Fruit fly (Drosophila melanogaster) whole organism, pupa: Measurements from ENCODE around the gene Ccn.

ENCODE experiments used
- CG10348 ChIP-seq: fragments of 200-800 bp; sonication (Bioruptor generic); IDR thresholded peaks from 2 replicates; pipeline ENCODE4 v1.3.6; 2022; ENCODE audit warnings: missing biosample characterization, missing genetic modification characterization
- CG12605 ChIP-seq: fragments of 200-800 bp; sonication (Bioruptor generic); IDR thresholded peaks from 2 replicates; pipeline ENCODE4 v1.3.6; 2022; ENCODE audit warnings: missing biosample characterization, missing genetic modification characterization
- CG13204 ChIP-seq: fragments of 200-800 bp; sonication (Bioruptor generic); optimal IDR thresholded peaks from 2 replicates; lab custom pipeline; 2018; ENCODE audit warnings: missing biosample characterization, mild to moderate bottlenecking, missing genetic modification characterization, moderate library complexity
- CG14655 ChIP-seq: fragments of 200-800 bp; sonication (Bioruptor generic); optimal IDR thresholded peaks from 3 replicates; lab custom pipeline; 2017; ENCODE audit warnings: mild to moderate bottlenecking, missing biosample characterization, missing genetic modification reagents, missing genetic modification characterization
- CG15710 ChIP-seq: fragments of 200-800 bp; sonication (Bioruptor generic); optimal IDR thresholded peaks from 2 replicates; lab custom pipeline; 2018; ENCODE audit warnings: missing biosample characterization, mild to moderate bottlenecking, missing genetic modification characterization, moderate library complexity
- CG17806 ChIP-seq: fragments of 200-800 bp; sonication (Bioruptor generic); optimal IDR thresholded peaks from 2 replicates; lab custom pipeline; 2018; ENCODE audit warnings: missing biosample characterization, mild to moderate bottlenecking, missing genetic modification characterization, moderate library complexity
- CG32121 ChIP-seq: fragments of 200-800 bp; sonication (Bioruptor generic); IDR thresholded peaks from 2 replicates; pipeline ENCODE4 v1.3.6; 2022; ENCODE audit warnings: missing biosample characterization, missing genetic modification characterization
- CG34367 ChIP-seq: fragments of 200-800 bp; sonication (Bioruptor generic); optimal IDR thresholded peaks from 2 replicates; lab custom pipeline; 2018; ENCODE audit warnings: missing biosample characterization, mild to moderate bottlenecking, missing genetic modification characterization
- CG4496 ChIP-seq: fragments of 200-800 bp; sonication (Bioruptor generic); IDR thresholded peaks from 3 replicates; pipeline ENCODE4 v1.3.6; 2022; ENCODE audit warnings: missing biosample characterization, missing genetic modification characterization
- CG8159 ChIP-seq: fragments of 200-800 bp; sonication (Bioruptor generic); optimal IDR thresholded peaks from 3 replicates; lab custom pipeline; 2018; ENCODE audit warnings: missing biosample characterization, mild to moderate bottlenecking, missing genetic modification characterization, moderate library complexity
- CG8301 ChIP-seq: fragments of 200-800 bp; sonication (Bioruptor generic); optimal IDR thresholded peaks from 2 replicates; lab custom pipeline; 2018; ENCODE audit warnings: missing biosample characterization, mild to moderate bottlenecking, missing genetic modification characterization
- CG9948 ChIP-seq: fragments of 200-800 bp; sonication (Bioruptor generic); optimal IDR thresholded peaks from 2 replicates; lab custom pipeline; 2018; ENCODE audit warnings: missing biosample characterization, mild to moderate bottlenecking, missing genetic modification characterization, moderate library complexity
- D1 ChIP-seq: fragments of 200-800 bp; sonication (Bioruptor generic); optimal IDR thresholded peaks from 2 replicates; lab custom pipeline; 2018; ENCODE audit warnings: missing biosample characterization, mild to moderate bottlenecking, missing genetic modification characterization, moderate library complexity
- EcR ChIP-seq: fragments of 200-800 bp; sonication (Bioruptor generic); optimal IDR thresholded peaks from 3 replicates; lab custom pipeline; 2019; ENCODE audit warnings: missing biosample characterization, missing genetic modification characterization, mild to moderate bottlenecking, moderate library complexity, missing genetic modification reagents
- Ets98B ChIP-seq: fragments of 200-800 bp; sonication (Bioruptor generic); IDR thresholded peaks from 2 replicates; pipeline ENCODE4 v1.3.6; 2022; ENCODE audit warnings: missing biosample characterization, missing genetic modification characterization
- Pif1A ChIP-seq: fragments of 200-800 bp; sonication (Bioruptor generic); optimal IDR thresholded peaks from 3 replicates; lab custom pipeline; 2016; ENCODE audit warnings: missing biosample characterization, missing genetic modification characterization
- Pif1B ChIP-seq: fragments of 200-800 bp; sonication (Bioruptor generic); optimal IDR thresholded peaks from 3 replicates; lab custom pipeline; 2016; ENCODE audit warnings: missing biosample characterization, missing genetic modification characterization
- Snoo ChIP-seq: fragments of 200-800 bp; sonication (Bioruptor generic); optimal IDR thresholded peaks from 3 replicates; lab custom pipeline; 2017; ENCODE audit warnings: missing biosample characterization, mild to moderate bottlenecking, missing genetic modification characterization, inconsistent platforms
- fd96Ca ChIP-seq: fragments of 200-800 bp; sonication (Bioruptor generic); IDR thresholded peaks from 3 replicates; pipeline ENCODE4 v1.3.6; 2022; ENCODE audit warnings: missing biosample characterization, missing genetic modification characterization
- gl ChIP-seq: fragments of 200-800 bp; sonication (Bioruptor generic); optimal IDR thresholded peaks from 2 replicates; lab custom pipeline; 2018; ENCODE audit warnings: missing biosample characterization, mild to moderate bottlenecking, missing genetic modification characterization
- rn ChIP-seq: fragments of 200-800 bp; sonication (Bioruptor generic); IDR thresholded peaks from 2 replicates; pipeline ENCODE4 v1.3.6; 2022; ENCODE audit warnings: missing biosample characterization, missing genetic modification characterization

Gene Ccn

dm6 chr3L:17671322-17671721, 18.5 kb upstream of the Ccn start, which contains the start of gene CG34251:
TSS of gene CG34251 (plus strand) at chr3L:17671622.
- TF ChIP-seq Ets98B (GFP tag; lab: Robert Waterston, UW) (no peak), CG15710 (no peak), CG4496 (GFP tag; lab: Robert Waterston, UW) (no peak), CG14655 (GFP tag; lab: Kevin White, UChicago) (no peak), gl (no peak), CG13204 (no peak), CG8301 (tag; lab: Kevin White, UChicago) (no peak), CG10348 (GFP tag; lab: Robert Waterston, UW) (no peak), CG8159 (tag; lab: Kevin White, UChicago) (no peak), D1 (tag; lab: Kevin White, UChicago) (no peak), CG12605 (GFP tag; lab: Robert Waterston, UW) (no peak), Snoo (no peak), fd96Ca (GFP tag; lab: Robert Waterston, UW) (no peak)

- TF ChIP-seq CG13204 (no peak), CG34367 (tag; lab: Kevin White, UChicago) (no peak), rn (GFP tag; lab: Robert Waterston, UW) (no peak), EcR (GFP tag; lab: Kevin White, UChicago) (no peak), CG14655 (GFP tag; lab: Kevin White, UChicago) (no peak), Pif1A (GFP tag; lab: Kevin White, UChicago) (no peak), CG10348 (GFP tag; lab: Robert Waterston, UW) (no peak), CG15710 (no peak), fd96Ca (GFP tag; lab: Robert Waterston, UW) (no peak), Ets98B (GFP tag; lab: Robert Waterston, UW) (no peak), CG8159 (tag; lab: Kevin White, UChicago) (no peak), gl (no peak)
These were observed 18.0 kb upstream of the Ccn start for dm6 chr3L:17671768-17672167.

- no peak for TF ChIP-seq CG13204
- no peak for TF ChIP-seq Pif1A (GFP tag; lab: Kevin White, UChicago)
- no peak for TF ChIP-seq CG8159 (tag; lab: Kevin White, UChicago)
- TF ChIP-seq Ets98B (GFP tag; lab: Robert Waterston, UW), result no peak
- TF ChIP-seq CG15710, result no peak
- TF ChIP-seq CG14655 (GFP tag; lab: Kevin White, UChicago), result no peak
- no peak for TF ChIP-seq Snoo
- no peak for TF ChIP-seq CG10348 (GFP tag; lab: Robert Waterston, UW)
- no peak for TF ChIP-seq CG32121 (GFP tag; lab: Robert Waterston, UW)
- no peak for TF ChIP-seq CG8301 (tag; lab: Kevin White, UChicago)
- TF ChIP-seq Pif1B, result no peak
- TF ChIP-seq EcR (GFP tag; lab: Kevin White, UChicago), result no peak
- TF ChIP-seq CG34367 (tag; lab: Kevin White, UChicago), result no peak
- TF ChIP-seq fd96Ca (GFP tag; lab: Robert Waterston, UW), result no peak
- no peak for TF ChIP-seq CG12605 (GFP tag; lab: Robert Waterston, UW)
- TF ChIP-seq rn (GFP tag; lab: Robert Waterston, UW), result no peak
- TF ChIP-seq CG17806, result no peak
- no peak for TF ChIP-seq CG9948 (tag; lab: Kevin White, UChicago)
- TF ChIP-seq D1 (tag; lab: Kevin White, UChicago), result no peak
- TF ChIP-seq CG4496 (GFP tag; lab: Robert Waterston, UW), result no peak
These were observed 29.9 kb downstream of the Ccn start, which contains the start of gene CheB74a for dm6 chr3L:17719754-17720153. TSS of gene CheB74a (minus strand) at chr3L:17719854.

- no peak for TF ChIP-seq CG14655 (GFP tag; lab: Kevin White, UChicago)
- TF ChIP-seq CG8301 (tag; lab: Kevin White, UChicago), result no peak
These were observed 39.5 kb downstream of the Ccn start, which contains the start of gene CG6052 for dm6 chr3L:17729278-17729677. TSS of gene CG6052 (minus strand) at chr3L:17729378.

- TF ChIP-seq CG17806, result no peak
- TF ChIP-seq D1 (tag; lab: Kevin White, UChicago), result no peak
- TF ChIP-seq CG32121 (GFP tag; lab: Robert Waterston, UW), result no peak
- no peak for TF ChIP-seq Snoo
- no peak for TF ChIP-seq Pif1B
- no peak for TF ChIP-seq EcR (GFP tag; lab: Kevin White, UChicago)
- TF ChIP-seq CG10348 (GFP tag; lab: Robert Waterston, UW), result no peak
- no peak for TF ChIP-seq CG9948 (tag; lab: Kevin White, UChicago)
- TF ChIP-seq CG12605 (GFP tag; lab: Robert Waterston, UW), result no peak
- no peak for TF ChIP-seq CG8159 (tag; lab: Kevin White, UChicago)
- TF ChIP-seq fd96Ca (GFP tag; lab: Robert Waterston, UW), result no peak
These were observed 49.8 kb downstream of the Ccn start for dm6 chr3L:17739627-17740026.

dm6 chr3L:17740471-17740870, 50.7 kb downstream of the Ccn start, which contains the start of gene CG7460:
TSS of gene CG7460 (plus strand) at chr3L:17740540.
- TF ChIP-seq gl, result no peak
- TF ChIP-seq CG32121 (GFP tag; lab: Robert Waterston, UW), result 0 out of 2 replicates have a peak, but pooled peaks have one; percentile 20

- TF ChIP-seq Pif1B (no peak), CG12605 (GFP tag; lab: Robert Waterston, UW) (no peak), D1 (tag; lab: Kevin White, UChicago) (no peak), CG9948 (tag; lab: Kevin White, UChicago) (no peak), Pif1A (GFP tag; lab: Kevin White, UChicago) (no peak), CG8301 (tag; lab: Kevin White, UChicago) (no peak), CG4496 (GFP tag; lab: Robert Waterston, UW) (no peak), CG13204 (no peak), Ets98B (GFP tag; lab: Robert Waterston, UW) (no peak), CG8159 (tag; lab: Kevin White, UChicago) (no peak), CG10348 (GFP tag; lab: Robert Waterston, UW) (no peak), CG14655 (GFP tag; lab: Kevin White, UChicago) (no peak), EcR (GFP tag; lab: Kevin White, UChicago) (no peak), Snoo (no peak), fd96Ca (GFP tag; lab: Robert Waterston, UW) (no peak), rn (GFP tag; lab: Robert Waterston, UW) (no peak), gl (no peak), CG15710 (no peak)
These were observed 52.7 kb downstream of the Ccn start for dm6 chr3L:17742531-17742930.
